Fruit fly (Drosophila melanogaster) whole organism, prepupa: ENCODE data around the gene Rbm13.

Experiments used
- Blimp-1 ChIP-seq: fragments of 200-800 bp; sonication (Bioruptor generic); optimal IDR thresholded peaks from 3 replicates; lab custom pipeline; 2017; ENCODE audit warnings: missing biosample characterization, missing genetic modification characterization, mild to moderate bottlenecking, moderate library complexity, missing genetic modification reagents
- CG10631 ChIP-seq: fragments of 200-800 bp; sonication (Bioruptor generic); optimal IDR thresholded peaks from 2 replicates; lab custom pipeline; 2016; ENCODE audit warnings: missing biosample characterization, missing genetic modification characterization
- CG11902 ChIP-seq: fragments of 200-800 bp; sonication (Bioruptor generic); optimal IDR thresholded peaks from 3 replicates; lab custom pipeline; 2016; ENCODE audit warnings: missing biosample characterization, missing genetic modification characterization
- CG16779 ChIP-seq: fragments of 200-800 bp; sonication (Bioruptor generic); optimal IDR thresholded peaks from 3 replicates; lab custom pipeline; 2017; ENCODE audit warnings: missing biosample characterization, mild to moderate bottlenecking, missing genetic modification characterization
- CG3032 ChIP-seq: fragments of 200-800 bp; optimal IDR thresholded peaks from 2 replicates; lab custom pipeline; 2019; ENCODE audit warnings: missing biosample characterization, mild to moderate bottlenecking, missing genetic modification characterization, moderate library complexity
- CG32006 ChIP-seq: fragments of 200-800 bp; sonication (Bioruptor generic); optimal IDR thresholded peaks from 3 replicates; lab custom pipeline; 2017; ENCODE audit warnings: missing biosample characterization, mild to moderate bottlenecking, missing genetic modification characterization
- CG3919 ChIP-seq: fragments of 200-800 bp; sonication (Bioruptor generic); optimal IDR thresholded peaks from 3 replicates; lab custom pipeline; 2016; ENCODE audit warnings: missing biosample characterization, missing genetic modification characterization
- CG4318 ChIP-seq: fragments of 200-800 bp; sonication (Bioruptor generic); optimal IDR thresholded peaks from 3 replicates; lab custom pipeline; 2017; ENCODE audit warnings: missing biosample characterization, mild to moderate bottlenecking, missing genetic modification characterization
- CG6163 ChIP-seq: fragments of 200-800 bp; sonication (Bioruptor generic); IDR thresholded peaks from 3 replicates; pipeline ENCODE4 v1.3.6; 2022; ENCODE audit warnings: missing biosample characterization, missing genetic modification characterization
- CG6276 ChIP-seq: fragments of 200-800 bp; sonication (Bioruptor generic); optimal IDR thresholded peaks from 2 replicates; lab custom pipeline; 2017; ENCODE audit warnings: missing biosample characterization, mild to moderate bottlenecking, missing genetic modification characterization
- CG6792 ChIP-seq: fragments of 200-800 bp; sonication (Bioruptor generic); optimal IDR thresholded peaks from 3 replicates; lab custom pipeline; 2016; ENCODE audit warnings: missing biosample characterization, missing genetic modification characterization
- CG6854 ChIP-seq: fragments of 200-800 bp; sonication (Bioruptor generic); optimal IDR thresholded peaks from 2 replicates; lab custom pipeline; 2017; ENCODE audit warnings: missing biosample characterization, mild to moderate bottlenecking, missing genetic modification characterization
- CG8319 ChIP-seq: fragments of 200-800 bp; sonication (Bioruptor generic); optimal IDR thresholded peaks from 3 replicates; lab custom pipeline; 2016; ENCODE audit warnings: missing biosample characterization, missing genetic modification characterization
- CG8632 ChIP-seq: fragments of 200-800 bp; sonication (Bioruptor generic); optimal IDR thresholded peaks from 3 replicates; lab custom pipeline; 2016; ENCODE audit warnings: missing biosample characterization, missing genetic modification characterization
- Eip75B ChIP-seq: fragments of 200-800 bp; sonication (Bioruptor generic); optimal IDR thresholded peaks from 3 replicates; lab custom pipeline; 2016; ENCODE audit warnings: missing biosample characterization, missing genetic modification characterization
- Eip78C ChIP-seq: fragments of 200-800 bp; sonication (Bioruptor generic); peaks from one replicate; lab custom pipeline; 2016; ENCODE audit warnings: missing biosample characterization, missing genetic modification characterization
- Ets96B ChIP-seq: fragments of 200-800 bp; optimal IDR thresholded peaks from 2 replicates; lab custom pipeline; 2019; ENCODE audit warnings: missing biosample characterization, mild to moderate bottlenecking, missing genetic modification characterization, moderate library complexity
- Gug ChIP-seq: fragments of 200-800 bp; sonication (Bioruptor generic); IDR thresholded peaks from 2 replicates; pipeline ENCODE4 v1.3.6; 2022; ENCODE audit warnings: missing biosample characterization, missing genetic modification characterization
- Hr38 ChIP-seq: sonication (Bioruptor generic); optimal IDR thresholded peaks from 2 replicates; lab custom pipeline; 2016; ENCODE audit warnings: missing biosample characterization, missing genetic modification characterization
- Hr39 ChIP-seq: fragments of 200-800 bp; sonication (Bioruptor generic); optimal IDR thresholded peaks from 2 replicates; lab custom pipeline; 2016; ENCODE audit warnings: missing biosample characterization, missing genetic modification characterization
- Hr4 ChIP-seq: fragments of 200-800 bp; sonication (Bioruptor generic); optimal IDR thresholded peaks from 3 replicates; lab custom pipeline; 2016; ENCODE audit warnings: missing biosample characterization, missing genetic modification characterization
- Met ChIP-seq: fragments of 200-800 bp; sonication (Bioruptor generic); optimal IDR thresholded peaks from 3 replicates; lab custom pipeline; 2016; ENCODE audit warnings: missing biosample characterization, missing genetic modification characterization
- OdsH ChIP-seq: fragments of 200-800 bp; sonication (Bioruptor generic); optimal IDR thresholded peaks from 3 replicates; lab custom pipeline; 2016; ENCODE audit warnings: missing biosample characterization, missing genetic modification characterization
- Smox ChIP-seq: fragments of 200-800 bp; sonication (Bioruptor generic); optimal IDR thresholded peaks from 3 replicates; lab custom pipeline; 2016; ENCODE audit warnings: missing biosample characterization, missing genetic modification characterization
- Sox14 ChIP-seq: fragments of 200-800 bp; sonication (Bioruptor generic); optimal IDR thresholded peaks from 3 replicates; lab custom pipeline; 2016; ENCODE audit warnings: missing biosample characterization, missing genetic modification characterization
- Sox15 ChIP-seq: fragments of 200-800 bp; sonication (Bioruptor generic); optimal IDR thresholded peaks from 3 replicates; lab custom pipeline; 2016; ENCODE audit warnings: missing biosample characterization, missing genetic modification characterization
- achi ChIP-seq: fragments of 200-800 bp; sonication (Bioruptor generic); optimal IDR thresholded peaks from 3 replicates; lab custom pipeline; 2016; ENCODE audit warnings: missing biosample characterization, missing genetic modification characterization
- acj6 ChIP-seq: fragments of 200-800 bp; sonication (Bioruptor generic); optimal IDR thresholded peaks from 3 replicates; lab custom pipeline; 2016; ENCODE audit warnings: missing biosample characterization, missing genetic modification characterization
- dac ChIP-seq: fragments of 200-800 bp; sonication (Bioruptor generic); optimal IDR thresholded peaks from 2 replicates; lab custom pipeline; 2017; ENCODE audit warnings: missing biosample characterization, mild to moderate bottlenecking, missing genetic modification characterization
- dsx ChIP-seq: fragments of 200-800 bp; optimal IDR thresholded peaks from 3 replicates; lab custom pipeline; 2019; ENCODE audit warnings: missing biosample characterization, mild to moderate bottlenecking, missing genetic modification characterization, moderate library complexity; ENCODE audit not compliant: poor library complexity, severe bottlenecking
- eg ChIP-seq: fragments of 200-800 bp; sonication (Bioruptor generic); IDR thresholded peaks from 3 replicates; pipeline ENCODE4 v1.3.6; 2022; ENCODE audit warnings: missing biosample characterization, missing genetic modification characterization
- esn ChIP-seq: fragments of 200-800 bp; sonication (Bioruptor generic); optimal IDR thresholded peaks from 2 replicates; lab custom pipeline; 2016; ENCODE audit warnings: missing biosample characterization, mild to moderate bottlenecking, missing genetic modification characterization, moderate library complexity
- fd59A ChIP-seq: fragments of 200-800 bp; sonication (Bioruptor generic); optimal IDR thresholded peaks from 2 replicates; lab custom pipeline; 2017; ENCODE audit warnings: missing biosample characterization, mild to moderate bottlenecking, missing genetic modification characterization, missing genetic modification reagents
- fd85E ChIP-seq: fragments of 200-800 bp; sonication (Bioruptor generic); optimal IDR thresholded peaks from 3 replicates; lab custom pipeline; 2016; ENCODE audit warnings: missing biosample characterization, missing genetic modification characterization
- lz ChIP-seq: fragments of 200-800 bp; sonication (Bioruptor generic); optimal IDR thresholded peaks from 3 replicates; lab custom pipeline; 2016; ENCODE audit warnings: missing biosample characterization, missing genetic modification characterization
- net ChIP-seq: fragments of 200-800 bp; sonication (Bioruptor generic); optimal IDR thresholded peaks from 3 replicates; lab custom pipeline; 2016; ENCODE audit warnings: missing biosample characterization, missing genetic modification characterization
- pdm3 ChIP-seq: fragments of 200-800 bp; sonication (Bioruptor generic); optimal IDR thresholded peaks from 3 replicates; lab custom pipeline; 2016; ENCODE audit warnings: missing biosample characterization, missing genetic modification characterization
- spab ChIP-seq: fragments of 200-800 bp; sonication (Bioruptor generic); optimal IDR thresholded peaks from 2 replicates; lab custom pipeline; 2017; ENCODE audit warnings: missing biosample characterization, mild to moderate bottlenecking, missing genetic modification characterization, missing genetic modification reagents
- ss ChIP-seq, 2 experiments: fragments of 200-800 bp; sonication (Bioruptor generic); optimal IDR thresholded peaks; 2 replicates in 1 of 2; 3 replicates in 1 of 2; lab custom pipeline; 2017 to 2018; ENCODE audit warnings: mild to moderate bottlenecking in 2 of 2, missing biosample characterization in 2 of 2, missing genetic modification characterization in 2 of 2, moderate library complexity in 1 of 2
- svp ChIP-seq: fragments of 200-800 bp; sonication (Bioruptor generic); peaks from one replicate; lab custom pipeline; 2016; ENCODE audit warnings: missing biosample characterization, missing genetic modification characterization
- vri ChIP-seq: fragments of 200-800 bp; sonication (Bioruptor generic); optimal IDR thresholded peaks from 3 replicates; lab custom pipeline; 2016; ENCODE audit warnings: missing biosample characterization, mild to moderate bottlenecking, missing genetic modification characterization

Gene Rbm13

DNA sequence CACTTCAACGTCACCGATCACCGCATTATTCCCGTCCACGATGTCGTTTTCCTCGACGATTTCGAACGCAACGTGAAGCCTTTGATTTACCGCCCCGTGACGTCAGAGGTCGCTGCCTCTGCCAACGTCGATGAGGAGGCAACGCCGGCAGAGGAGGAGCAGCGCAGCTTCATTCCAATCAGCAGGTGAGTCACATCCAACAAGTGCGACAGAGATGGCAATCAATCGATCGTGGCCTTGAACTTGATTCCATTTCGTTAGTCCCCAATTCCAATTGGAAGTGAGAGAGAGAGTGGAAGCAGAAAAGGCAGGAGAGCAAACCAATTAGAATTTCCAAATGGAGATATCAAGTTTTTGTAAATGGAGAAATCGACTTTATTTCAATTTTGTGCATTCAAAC, 6.6 kb downstream of the Rbm13 start:
- TF ChIP-seq CG8319 (GFP tag; lab: Kevin White, UChicago) (no peak), Blimp-1 (GFP tag; lab: Kevin White, UChicago) (peak; percentile 2)

DNA sequence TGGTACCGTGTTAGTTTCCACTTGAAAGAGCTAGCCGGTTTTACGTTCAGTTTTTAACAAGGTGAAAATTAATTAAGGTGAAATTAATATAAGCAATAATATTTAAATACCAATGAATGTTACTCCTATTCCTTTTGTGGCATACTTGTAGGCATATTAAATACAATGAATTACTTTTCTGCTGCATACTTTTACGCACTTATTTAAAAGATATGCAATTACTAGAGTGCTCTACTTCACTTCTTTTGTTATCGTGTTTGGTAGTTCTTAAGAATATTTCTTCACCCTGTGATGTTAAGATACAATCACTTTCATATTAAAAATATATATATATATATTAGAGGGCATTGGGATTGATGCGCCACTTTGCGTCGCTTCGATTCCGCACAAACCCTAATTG, 10.4 kb downstream of the Rbm13 start:
- TF ChIP-seq pdm3 (GFP tag; lab: Kevin White, UChicago), result no peak
- no peak for TF ChIP-seq fd59A (GFP tag; lab: Kevin White, UChicago)
- TF ChIP-seq fd85E, result no peak
- no peak for TF ChIP-seq CG4318
- TF ChIP-seq Smox (GFP tag; lab: Kevin White, UChicago), result no peak
- TF ChIP-seq CG11902 (GFP tag; lab: Kevin White, UChicago), result no peak
- TF ChIP-seq Ets96B (tag; lab: Kevin White, UChicago), result no peak
- TF ChIP-seq Eip75B (GFP tag; lab: Kevin White, UChicago), result no peak
- TF ChIP-seq CG32006 (GFP tag; lab: Kevin White, UChicago), result no peak
- TF ChIP-seq OdsH (GFP tag; lab: Kevin White, UChicago), result no peak
- no peak for TF ChIP-seq CG8319 (GFP tag; lab: Kevin White, UChicago)
- TF ChIP-seq CG8632 (GFP tag; lab: Kevin White, UChicago), result no peak
- TF ChIP-seq CG6276 (GFP tag; lab: Kevin White, UChicago), result no peak
- no peak for TF ChIP-seq Met (GFP tag; lab: Kevin White, UChicago)
- no peak for TF ChIP-seq CG3032 (tag; lab: Kevin White, UChicago)
- no peak for TF ChIP-seq Hr4 (GFP tag; lab: Kevin White, UChicago)

DNA sequence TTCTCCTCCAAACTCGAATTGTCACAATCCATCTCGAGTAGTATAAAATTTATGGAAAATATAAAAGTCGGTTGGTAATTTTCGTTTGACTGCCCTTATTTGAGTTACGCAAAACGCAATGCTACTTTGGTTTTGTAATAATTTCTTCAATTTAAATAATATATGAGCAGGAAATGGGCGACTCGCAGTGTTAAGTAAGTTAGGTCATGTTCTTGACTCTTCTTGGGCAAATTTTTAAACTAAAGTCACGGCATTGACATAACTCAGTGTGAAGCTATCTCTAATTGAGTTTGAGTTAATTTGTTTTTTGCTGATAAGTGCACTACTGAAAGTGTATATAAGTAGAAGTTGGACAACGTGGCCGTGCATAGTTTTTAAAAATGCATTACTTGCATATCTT, 22.1 kb downstream of the Rbm13 start, which contains the start of the genes CG12661 and CG43255:
CG12661 (minus strand) TSS at position 101 of the 400 bp plus-strand sequence.
CG43255 (plus strand) TSS at position 374 of the 400 bp plus-strand sequence.
- TF ChIP-seq Hr38, result no peak
- TF ChIP-seq esn, result no peak
- TF ChIP-seq OdsH (GFP tag; lab: Kevin White, UChicago), result no peak
- no peak for TF ChIP-seq CG10631 (GFP tag; lab: Kevin White, UChicago)
- no peak for TF ChIP-seq eg
- TF ChIP-seq spab (GFP tag; lab: Kevin White, UChicago), result no peak
- no peak for TF ChIP-seq CG6276 (GFP tag; lab: Kevin White, UChicago)
- no peak for TF ChIP-seq lz (GFP tag; lab: Kevin White, UChicago)
- TF ChIP-seq acj6 (GFP tag; lab: Kevin White, UChicago), result no peak
- no peak for TF ChIP-seq vri (GFP tag; lab: Kevin White, UChicago)
- TF ChIP-seq Eip75B (GFP tag; lab: Kevin White, UChicago), result no peak
- no peak for TF ChIP-seq CG8319 (GFP tag; lab: Kevin White, UChicago)
- TF ChIP-seq Gug (GFP tag; lab: Robert Waterston, UW), result no peak

DNA sequence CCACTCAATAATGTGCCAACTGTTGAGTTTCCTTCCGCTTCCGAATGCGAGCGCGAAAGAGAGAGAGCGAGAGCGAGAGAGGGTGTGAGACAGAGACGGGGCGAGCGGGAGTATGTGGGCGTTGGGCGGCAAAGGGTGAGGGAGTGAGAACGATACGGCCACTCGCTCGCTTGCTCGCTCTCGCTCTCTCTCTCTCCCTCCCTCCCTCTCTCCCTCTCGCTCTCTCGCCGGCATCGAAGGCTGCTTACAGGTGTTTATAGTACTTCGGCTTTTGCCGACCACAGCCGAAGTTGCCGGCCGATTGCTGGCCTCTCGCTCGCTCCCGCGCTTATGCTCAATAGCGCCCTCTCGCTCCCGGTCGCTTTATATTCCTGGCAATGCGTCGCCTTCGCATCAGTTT, 23.3 kb downstream of the Rbm13 start:
- TF ChIP-seq spab (GFP tag; lab: Kevin White, UChicago) (no peak), Hr38 (no peak), CG6276 (GFP tag; lab: Kevin White, UChicago) (no peak), achi (no peak), dsx (GFP tag; lab: Kevin White, UChicago) (no peak), pdm3 (GFP tag; lab: Kevin White, UChicago) (no peak), CG8319 (GFP tag; lab: Kevin White, UChicago) (no peak), CG11902 (GFP tag; lab: Kevin White, UChicago) (no peak), net (GFP tag; lab: Kevin White, UChicago) (peak; percentile 27), CG6854 (GFP tag; lab: Kevin White, UChicago) (no peak), OdsH (GFP tag; lab: Kevin White, UChicago) (no peak), Sox15 (GFP tag; lab: Kevin White, UChicago) (no peak), CG6163 (GFP tag; lab: Robert Waterston, UW) (peak; percentile 36; the same call in 2 of the 3 replicates), CG16779 (tag; lab: Kevin White, UChicago) (no peak), Sox14 (no peak), CG6792 (no peak), ss (GFP tag; optimal IDR thresholded peaks at IDR 0.05; lab: Kevin White, UChicago) (peak in 1 of 2 experiments; percentile 31), fd85E (no peak), vri (GFP tag; lab: Kevin White, UChicago) (no peak), svp (no peak), Met (GFP tag; lab: Kevin White, UChicago) (no peak), Hr4 (GFP tag; lab: Kevin White, UChicago) (no peak), CG32006 (GFP tag; lab: Kevin White, UChicago) (no peak), CG3919 (peak; percentile 15), acj6 (GFP tag; lab: Kevin White, UChicago) (no peak), fd59A (GFP tag; lab: Kevin White, UChicago) (no peak), eg (no peak), Eip78C (GFP tag; lab: Kevin White, UChicago) (peak; percentile 33), Hr39 (GFP tag; lab: Kevin White, UChicago) (no peak), CG4318 (no peak), dac (no peak)
